Worm (Caenorhabditis elegans): ENCODE measurements around the gene idpp-16.

DNA sequence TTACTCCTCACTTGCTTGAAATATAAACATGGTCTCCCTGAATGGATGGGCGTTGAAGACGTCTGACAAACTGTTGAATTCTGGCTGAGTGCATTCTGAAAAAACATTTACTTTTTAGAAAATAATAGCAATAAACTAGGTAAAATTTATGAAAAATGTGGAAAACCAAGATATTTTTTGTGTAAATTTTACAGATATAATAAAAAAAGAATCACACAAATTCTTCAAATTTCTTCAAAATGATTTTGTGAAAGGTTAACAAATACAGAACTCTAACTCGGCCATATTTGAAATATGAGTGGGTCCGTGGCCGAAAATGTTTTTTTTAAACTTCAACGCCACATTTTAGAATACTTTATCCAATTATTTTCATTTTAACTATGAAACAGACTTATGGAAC is 11.8 kb upstream of the idpp-16 start, which contains the start of gene glb-15:
- TF ChIP-seq F10E7.11 (tag; optimal IDR thresholded peaks at IDR 0.05), result no peak
- no peak for TF ChIP-seq Y53F4B.3 (GFP tag; IDR thresholded peaks at IDR 0.05)
- no peak for TF ChIP-seq pha-4 (tag; optimal IDR thresholded peaks at IDR 0.05)
- no peak for TF ChIP-seq lin-26 (GFP tag; IDR thresholded peaks at IDR 0.05)
- TF ChIP-seq ceh-27 (GFP tag; optimal IDR thresholded peaks at IDR 0.05), result no peak
- no peak for TF ChIP-seq C06A6.2 (GFP tag; conservative IDR thresholded peaks at IDR 0.05)
- no peak for TF ChIP-seq sdz-38 (tag; optimal IDR thresholded peaks at IDR 0.05)
- TF ChIP-seq madf-10 (tag; optimal IDR thresholded peaks at IDR 0.05), result no peak
